Worm (Caenorhabditis elegans) whole organism, midembryonic: Measurements from ENCODE around the gene flp-1.

ENCODE experiments used
- cog-1 ChIP-seq: sonication (generic microtip); optimal IDR thresholded peaks from 2 replicates; lab custom pipeline; 2016; ENCODE audit warnings: missing genetic modification characterization, missing compliant biosample characterization
- flt-1 ChIP-seq: fragments of 200-800 bp; sonication (Bioruptor generic); IDR thresholded peaks from 2 replicates; pipeline ENCODE4 v1.3.6; 2022; ENCODE audit warnings: missing genetic modification characterization, missing compliant biosample characterization
- med-1 ChIP-seq: sonication (generic microtip); optimal IDR thresholded peaks from 2 replicates; lab custom pipeline; 2017; ENCODE audit warnings: missing genetic modification characterization, mild to moderate bottlenecking, missing compliant biosample characterization, antibody characterized with exemption, missing genetic modification reagents; ENCODE audit not compliant: insufficient read depth
- tab-1 ChIP-seq: fragments of 200-800 bp; sonication (Bioruptor generic); IDR thresholded peaks from 2 replicates; pipeline ENCODE4 v1.3.6; 2022; ENCODE audit warnings: missing genetic modification characterization, missing compliant biosample characterization
- ztf-29 ChIP-seq: fragments of 200-800 bp; sonication (Bioruptor generic); IDR thresholded peaks from 2 replicates; pipeline ENCODE4 v1.3.6; 2022; ENCODE audit warnings: missing genetic modification reagents, missing genetic modification characterization, missing compliant biosample characterization

- TF ChIP-seq med-1 (GFP tag; lab: Kevin White, UChicago) (no peak), ztf-29 (no peak), cog-1 (no peak), tab-1 (no peak), flt-1 (no peak)
These were observed 40.2 kb upstream of the flp-1 start, which contains the start of the genes C01F6.14 and fem-3 for ce11 chrIV:9104071-9105016.
